Fruit fly (Drosophila melanogaster): Measurements from ENCODE around the gene CG31643.

Gene CG31643

dm6 chr2L:5997609-5998229, 40.2 kb upstream of the CG31643 start (continued):
- TF ChIP-seq Neu2 (GFP tag; optimal IDR thresholded peaks at IDR 0.05; ENCODE audit: borderline replicate concordance) (no peak), tap (tag; optimal IDR thresholded peaks at IDR 0.05) (peak; percentile 20), Lpt (GFP tag; optimal IDR thresholded peaks at IDR 0.05) (no peak), insv (GFP tag; optimal IDR thresholded peaks at IDR 0.05) (peak in 1 of 2 experiments; percentile 49), Myb (GFP tag; optimal IDR thresholded peaks at IDR 0.05) (no peak), stwl (tag; optimal IDR thresholded peaks at IDR 0.05) (no peak), ase (GFP tag; IDR thresholded peaks at IDR 0.05) (no peak), Sin3A (optimal IDR thresholded peaks at IDR 0.05) (no peak), Dad (GFP tag; optimal IDR thresholded peaks at IDR 0.05) (peak; percentile 20), CG2712 (tag; optimal IDR thresholded peaks at IDR 0.05) (peak; percentile 49), Bgb (GFP tag; IDR thresholded peaks at IDR 0.05; ENCODE audit: partially characterized antibody) (no peak), toy (GFP tag; IDR thresholded peaks at IDR 0.05) (no peak), CG4854 (GFP tag; optimal IDR thresholded peaks at IDR 0.05) (no peak), otp (GFP tag; IDR thresholded peaks at IDR 0.05) (peak; percentile 37; the same call in 1 of the 3 replicates), Fer3 (tag; optimal IDR thresholded peaks at IDR 0.05) (peak; percentile 59), Drgx (GFP tag; IDR thresholded peaks at IDR 0.05) (no peak), slou (GFP tag; optimal IDR thresholded peaks at IDR 0.05) (no peak), CG30403 (GFP tag; optimal IDR thresholded peaks at IDR 0.05) (no peak), Atf3 (GFP tag; optimal IDR thresholded peaks at IDR 0.05) (no peak), Atf6 (GFP tag; IDR thresholded peaks at IDR 0.05) (0 out of 2 replicates have a peak, but pooled peaks have one; percentile 34), wek (GFP tag; optimal IDR thresholded peaks at IDR 0.05) (peak; percentile 82), PHDP (tag; optimal IDR thresholded peaks at IDR 0.05) (peak; percentile 47), CG10959 (GFP tag; IDR thresholded peaks at IDR 0.05) (no peak), CG10366 (GFP tag; IDR thresholded peaks at IDR 0.05) (no peak), da (GFP tag; optimal IDR thresholded peaks at IDR 0.05) (no peak), CG17612 (GFP tag; IDR thresholded peaks at IDR 0.05) (no peak), CG3065 (GFP tag; optimal IDR thresholded peaks at IDR 0.05) (no peak), Blimp-1 (GFP tag; optimal IDR thresholded peaks at IDR 0.05) (no peak), abd-A (tag; optimal IDR thresholded peaks at IDR 0.05) (no peak), Oli (tag; optimal IDR thresholded peaks at IDR 0.05) (peak; percentile 34), CG30020 (tag; optimal IDR thresholded peaks at IDR 0.05) (no peak), mam (GFP tag; optimal IDR thresholded peaks at IDR 0.05) (no peak), Jarid2 (GFP tag; optimal IDR thresholded peaks at IDR 0.05) (peak; percentile 60), chinmo (GFP tag; IDR thresholded peaks at IDR 0.05; ENCODE audit: partially characterized antibody) (no peak), exex (tag; optimal IDR thresholded peaks at IDR 0.05) (peak; percentile 4), CG8290 (GFP tag; optimal IDR thresholded peaks at IDR 0.05) (peak; percentile 37), CG8290 (tag; optimal IDR thresholded peaks at IDR 0.05) (peak in 1 of 2 experiments; percentile 37), ab (GFP tag; optimal IDR thresholded peaks at IDR 0.05) (no peak), CG18011 (GFP tag; optimal IDR thresholded peaks at IDR 0.05) (no peak), CG11247 (GFP tag; IDR thresholded peaks at IDR 0.05) (no peak), sd (tag; optimal IDR thresholded peaks at IDR 0.05) (no peak), sug (tag; optimal IDR thresholded peaks at IDR 0.05) (no peak), CG15696 (tag; optimal IDR thresholded peaks at IDR 0.05) (peak; percentile 20), Mrtf (GFP tag; IDR thresholded peaks at IDR 0.05) (no peak), Ravus (GFP tag; IDR thresholded peaks at IDR 0.05) (no peak), CG6254 (GFP tag; optimal IDR thresholded peaks at IDR 0.05) (peak; percentile 46), eyg (GFP tag; optimal IDR thresholded peaks at IDR 0.05) (peak; percentile 5), Lhr (GFP tag; optimal IDR thresholded peaks at IDR 0.05) (no peak), CG32532 (GFP tag; IDR thresholded peaks at IDR 0.05) (0 out of 2 replicates have a peak, but pooled peaks have one; percentile 12), CG17568 (GFP tag; optimal IDR thresholded peaks at IDR 0.05) (no peak), croc (GFP tag; conservative IDR thresholded peaks at IDR 0.05) (no peak)

Measured in whole organism, embryonic.